Fruit fly (Drosophila melanogaster): ENCODE data around the gene Ctl2.

Gene Ctl2

DNA sequence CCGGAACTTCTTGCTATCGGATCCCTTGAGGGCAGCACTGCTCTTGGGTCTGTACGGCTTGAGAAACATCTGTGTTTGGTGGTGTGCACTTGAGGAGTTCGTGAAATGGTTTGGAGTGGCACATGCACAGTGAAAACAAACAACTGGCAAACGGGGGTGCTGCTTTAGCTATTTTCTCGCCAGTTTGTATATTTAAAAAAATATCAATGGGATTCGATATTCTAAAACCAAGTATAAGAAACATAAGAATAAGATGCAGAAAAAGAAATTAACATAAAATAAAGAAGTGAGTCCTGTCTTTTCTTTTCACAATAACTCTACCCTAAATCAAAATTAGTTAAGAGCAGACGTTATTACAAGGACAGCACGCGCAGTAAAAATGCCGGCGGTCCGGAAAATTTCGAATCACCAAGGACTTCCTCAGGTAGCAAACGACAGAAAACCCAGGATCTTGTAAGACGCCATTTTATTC is 28.5 kb downstream of the Ctl2 start, which contains the start of gene eIF2D:
eIF2D (minus strand) TSS at position 174 of the 472 bp plus-strand sequence.
- TF ChIP-seq CG18011 (GFP tag; optimal IDR thresholded peaks at IDR 0.05) (peak; percentile 30), CG11093 (GFP tag; IDR thresholded peaks at IDR 0.05) (no peak), fd96Cb (tag; optimal IDR thresholded peaks at IDR 0.05) (peak; percentile 40), gsb (GFP tag; IDR thresholded peaks at IDR 0.05) (no peak), nmo (GFP tag; optimal IDR thresholded peaks at IDR 0.05) (peak; percentile 69), br (optimal IDR thresholded peaks at IDR 0.05) (no peak), CG10366 (GFP tag; IDR thresholded peaks at IDR 0.05) (peak; percentile 37), CG15269 (tag; optimal IDR thresholded peaks at IDR 0.05) (no peak), bab2 (GFP tag; optimal IDR thresholded peaks at IDR 0.05) (peak; percentile 37), CoRest (tag; optimal IDR thresholded peaks at IDR 0.05) (peak; percentile 67), gt (GFP tag; IDR thresholded peaks at IDR 0.05) (no peak), CG16863 (GFP tag; optimal IDR thresholded peaks at IDR 0.05) (peak; percentile 50), Bgb (GFP tag; IDR thresholded peaks at IDR 0.05; ENCODE audit: partially characterized antibody) (no peak), Optix (GFP tag; IDR thresholded peaks at IDR 0.05) (no peak), CG1832 (GFP tag; optimal IDR thresholded peaks at IDR 0.05) (no peak), bowl (GFP tag; IDR thresholded peaks at IDR 0.05) (no peak), ems (GFP tag; optimal IDR thresholded peaks at IDR 0.05) (peak; percentile 27), zfh1 (GFP tag; IDR thresholded peaks at IDR 0.05) (peak; percentile 56; the same call in 2 of the 3 replicates), vfl (GFP tag; optimal IDR thresholded peaks at IDR 0.05) (no peak), eyg (GFP tag; optimal IDR thresholded peaks at IDR 0.05) (no peak), CG13123 (GFP tag; optimal IDR thresholded peaks at IDR 0.05) (peak; percentile 1), gsb-n (tag; optimal IDR thresholded peaks at IDR 0.05) (no peak), pb (GFP tag; optimal IDR thresholded peaks at IDR 0.05) (no peak), CG6689 (GFP tag; IDR thresholded peaks at IDR 0.05) (peak; percentile 71), cato (GFP tag; optimal IDR thresholded peaks at IDR 0.05; ENCODE audit: borderline replicate concordance) (no peak), CG7745 (tag; optimal IDR thresholded peaks at IDR 0.05) (no peak), rib (GFP tag; IDR thresholded peaks at IDR 0.05) (no peak), CHES-1-like (GFP tag; optimal IDR thresholded peaks at IDR 0.05) (no peak), run (tag; optimal IDR thresholded peaks at IDR 0.05) (no peak), yki (optimal IDR thresholded peaks at IDR 0.05) (no peak), CG7372 (GFP tag; IDR thresholded peaks at IDR 0.05) (peak; percentile 69), YL-1 (GFP tag; optimal IDR thresholded peaks at IDR 0.05) (no peak), CG5953 (GFP tag; IDR thresholded peaks at IDR 0.05) (peak; percentile 47; the same call in 1 of the 2 replicates), Fer3 (tag; optimal IDR thresholded peaks at IDR 0.05) (peak; percentile 60), lbe (GFP tag; optimal IDR thresholded peaks at IDR 0.05) (peak; percentile 24), Meics (GFP tag; optimal IDR thresholded peaks at IDR 0.05) (peak; percentile 72), pho (GFP tag; optimal IDR thresholded peaks at IDR 0.05) (peak; percentile 24), sisA (GFP tag; IDR thresholded peaks at IDR 0.05) (no peak; the same call in 1 of the 2 replicates), Opbp (GFP tag; IDR thresholded peaks at IDR 0.05; ENCODE audit: partially characterized antibody) (no peak), CG12071 (GFP tag; optimal IDR thresholded peaks at IDR 0.05) (no peak), CG4820 (GFP tag; optimal IDR thresholded peaks at IDR 0.05) (peak; percentile 51), ranshi (GFP tag; IDR thresholded peaks at IDR 0.05) (peak; percentile 64; the same call in 1 of the 2 replicates), ttk (GFP tag; IDR thresholded peaks at IDR 0.05) (peak; percentile 62), ERR (GFP tag; optimal IDR thresholded peaks at IDR 0.05) (no peak), CG8089 (GFP tag; optimal IDR thresholded peaks at IDR 0.05) (no peak), ash1 (GFP tag; optimal IDR thresholded peaks at IDR 0.05) (no peak), Ets97D (GFP tag; optimal IDR thresholded peaks at IDR 0.05) (peak; percentile 35), repo (GFP tag; optimal IDR thresholded peaks at IDR 0.05) (no peak), Nf-YA (GFP tag; IDR thresholded peaks at IDR 0.05) (no peak), kni (GFP tag; optimal IDR thresholded peaks at IDR 0.05) (peak; percentile 24), CG13296 (GFP tag; optimal IDR thresholded peaks at IDR 0.05) (peak; percentile 62), CG3065 (GFP tag; optimal IDR thresholded peaks at IDR 0.05) (no peak), ken (GFP tag; IDR thresholded peaks at IDR 0.05) (0 out of 3 replicates have a peak, but pooled peaks have one; percentile 49)
